Worm (Caenorhabditis elegans): ENCODE data around the gene lido-18.

ce11 chrIII:7642015-7642414, 20.1 kb upstream of the lido-18 start:
- TF ChIP-seq unc-62 (GFP tag; optimal IDR thresholded peaks at IDR 0.05) (no peak), ham-2 (GFP tag; optimal IDR thresholded peaks at IDR 0.05) (no peak), sptf-1 (tag; optimal IDR thresholded peaks at IDR 0.05) (peak; percentile 76), ztf-11 (tag; optimal IDR thresholded peaks at IDR 0.05) (no peak), pha-4 (tag; optimal IDR thresholded peaks at IDR 0.05) (no peak), nhr-237 (tag; optimal IDR thresholded peaks at IDR 0.05) (no peak), ceh-39 (tag; optimal IDR thresholded peaks at IDR 0.05) (no peak)

Measured in whole organism, mixed stage, embryonic.